Worm (Caenorhabditis elegans) whole organism, young adult: ENCODE data around the gene Y45F10C.2.

Experiments
- B0336.3 ChIP-seq: fragments of 200-800 bp; sonication (Bioruptor generic); IDR thresholded peaks from 2 replicates; pipeline ENCODE4 v1.3.6; 2022; ENCODE audit warnings: missing genetic modification characterization, missing compliant biosample characterization
- F10E7.11 ChIP-seq: sonication (generic microtip); optimal IDR thresholded peaks from 2 replicates; lab custom pipeline; 2017; ENCODE audit warnings: mild to moderate bottlenecking, missing genetic modification characterization, moderate library complexity, missing compliant biosample characterization
- F22D6.2 ChIP-seq: sonication (generic microtip); optimal IDR thresholded peaks from 2 replicates; lab custom pipeline; 2016; ENCODE audit warnings: mild to moderate bottlenecking, missing genetic modification characterization, missing compliant biosample characterization
- F23B12.7 ChIP-seq: sonication (generic microtip); optimal IDR thresholded peaks from 2 replicates; lab custom pipeline; 2017; ENCODE audit warnings: missing genetic modification characterization, mild to moderate bottlenecking, missing compliant biosample characterization, antibody characterized with exemption, moderate library complexity; ENCODE audit not compliant: insufficient read depth
- F37B4.10 ChIP-seq: fragments of 200-800 bp; sonication (Bioruptor generic); IDR thresholded peaks from 2 replicates; pipeline ENCODE4 v1.3.6; 2022; ENCODE audit warnings: missing genetic modification characterization, missing compliant biosample characterization
- F52B5.7 ChIP-seq: sonication (generic microtip); optimal IDR thresholded peaks from 2 replicates; lab custom pipeline; 2016; ENCODE audit warnings: mild to moderate bottlenecking, missing genetic modification characterization, missing compliant biosample characterization
- K12H6.12 ChIP-seq: fragments of 200-800 bp; sonication (Bioruptor generic); optimal IDR thresholded peaks from 2 replicates; lab custom pipeline; 2018; ENCODE audit warnings: mild to moderate bottlenecking, missing genetic modification characterization, missing compliant biosample characterization
- T26A5.8 ChIP-seq: sonication (generic microtip); optimal IDR thresholded peaks from 2 replicates; lab custom pipeline; 2016; ENCODE audit warnings: missing genetic modification characterization, missing compliant biosample characterization
- Y53F4B.3 ChIP-seq: fragments of 200-800 bp; sonication (Bioruptor generic); IDR thresholded peaks from 2 replicates; pipeline ENCODE4 v1.3.6; 2022; ENCODE audit warnings: missing genetic modification reagents, missing genetic modification characterization, missing compliant biosample characterization
- Y53G8AR.9 ChIP-seq: fragments of 200-800 bp; sonication (Bioruptor generic); conservative IDR thresholded peaks from 2 replicates; pipeline ENCODE4 v1.3.6; 2022; ENCODE audit warnings: missing genetic modification reagents, missing genetic modification characterization, missing compliant biosample characterization
- Y56A3A.18 ChIP-seq: fragments of 200-800 bp; sonication (Bioruptor generic); IDR thresholded peaks from 2 replicates; pipeline ENCODE4 v1.3.6; 2022; ENCODE audit warnings: missing genetic modification reagents, missing genetic modification characterization, missing compliant biosample characterization
- athp-1 ChIP-seq: sonication (generic microtip); optimal IDR thresholded peaks from 2 replicates; lab custom pipeline; 2017; ENCODE audit warnings: mild to moderate bottlenecking, missing genetic modification characterization, missing compliant biosample characterization
- attf-3 ChIP-seq: fragments of 200-800 bp; sonication (Bioruptor generic); conservative IDR thresholded peaks from 2 replicates; pipeline ENCODE4 v1.3.6; 2022; ENCODE audit warnings: missing genetic modification reagents, missing genetic modification characterization, missing compliant biosample characterization
- attf-6 ChIP-seq: fragments of 200-800 bp; sonication (Bioruptor generic); IDR thresholded peaks from 2 replicates; pipeline ENCODE4 v1.3.6; 2022; ENCODE audit warnings: missing genetic modification reagents, missing genetic modification characterization, missing compliant biosample characterization
- ceh-100 ChIP-seq: fragments of 200-800 bp; sonication (Bioruptor generic); IDR thresholded peaks from 2 replicates; pipeline ENCODE4 v1.3.6; 2022; ENCODE audit warnings: missing genetic modification reagents, missing genetic modification characterization, missing compliant biosample characterization
- ceh-91 ChIP-seq: fragments of 200-800 bp; sonication (Bioruptor generic); IDR thresholded peaks from 2 replicates; pipeline ENCODE4 v1.3.6; 2022; ENCODE audit warnings: missing genetic modification reagents, missing genetic modification characterization, missing compliant biosample characterization
- die-1 ChIP-seq: sonication (generic microtip); optimal IDR thresholded peaks from 2 replicates; lab custom pipeline; 2016; ENCODE audit warnings: missing genotype, mild to moderate bottlenecking, missing genetic modification characterization, missing compliant biosample characterization
- dox-1 ChIP-seq: fragments of 200-800 bp; sonication (Bioruptor generic); IDR thresholded peaks from 2 replicates; pipeline ENCODE4 v1.3.6; 2022; ENCODE audit warnings: missing genetic modification reagents, missing genetic modification characterization, missing compliant biosample characterization
- egl-18 ChIP-seq: fragments of 200-800 bp; sonication (Bioruptor generic); IDR thresholded peaks from 2 replicates; pipeline ENCODE4 v1.3.6; 2022; ENCODE audit warnings: missing genetic modification reagents, missing genetic modification characterization, missing compliant biosample characterization
- ekl-4 ChIP-seq: fragments of 200-800 bp; sonication (Bioruptor generic); IDR thresholded peaks from 2 replicates; pipeline ENCODE4 v1.3.6; 2022; ENCODE audit warnings: missing genetic modification reagents, missing genetic modification characterization, missing compliant biosample characterization
- hrde-1 ChIP-seq: sonication (generic microtip); optimal IDR thresholded peaks from 2 replicates; lab custom pipeline; 2016; ENCODE audit warnings: missing genetic modification characterization, mild to moderate bottlenecking, missing compliant biosample characterization, moderate library complexity, missing genotype, missing genetic modification reagents, borderline replicate concordance
- lin-35 ChIP-seq, 3 experiments: fragments of 150-350 bp in 2 of 3; sonication (generic microtip) in 1 of 3; optimal IDR thresholded peaks; 2 replicates each; lab custom pipeline; 2014 to 2018; ENCODE audit warnings: missing biosample characterization in 3 of 3, missing genetic modification characterization in 3 of 3, missing genetic modification reagents in 3 of 3
- lin-54 ChIP-seq: fragments of 200-800 bp; sonication (Bioruptor generic); optimal IDR thresholded peaks from 2 replicates; lab custom pipeline; 2018; ENCODE audit warnings: mild to moderate bottlenecking, missing genetic modification characterization, missing compliant biosample characterization
- lsl-1 ChIP-seq: fragments of 200-800 bp; sonication (Bioruptor generic); optimal IDR thresholded peaks from 2 replicates; lab custom pipeline; 2018; ENCODE audit warnings: mild to moderate bottlenecking, missing genetic modification characterization, moderate library complexity, missing compliant biosample characterization
- madf-3 ChIP-seq: fragments of 200-800 bp; sonication (Bioruptor generic); IDR thresholded peaks from 2 replicates; pipeline ENCODE4 v1.3.6; 2022; ENCODE audit warnings: missing genetic modification reagents, missing genetic modification characterization, missing compliant biosample characterization
- madf-6 ChIP-seq: fragments of 200-800 bp; sonication (Bioruptor generic); IDR thresholded peaks from 2 replicates; pipeline ENCODE4 v1.3.6; 2022; ENCODE audit warnings: missing genetic modification reagents, missing genetic modification characterization, missing compliant biosample characterization
- nfya-2 ChIP-seq: fragments of 200-800 bp; sonication (Bioruptor generic); IDR thresholded peaks from 2 replicates; pipeline ENCODE4 v1.3.6; 2022; ENCODE audit warnings: missing genetic modification reagents, missing genetic modification characterization, missing compliant biosample characterization
- nhr-120 ChIP-seq: fragments of 200-800 bp; sonication (Bioruptor generic); IDR thresholded peaks from 2 replicates; pipeline ENCODE4 v1.3.6; 2022; ENCODE audit warnings: missing genetic modification characterization, missing compliant biosample characterization
- rec-8 ChIP-seq, 2 experiments: sonication (generic microtip); optimal IDR thresholded peaks; 2 replicates each; lab custom pipeline; 2016; ENCODE audit warnings: mild to moderate bottlenecking in 2 of 2, missing genetic modification characterization in 2 of 2, missing genetic modification reagents in 2 of 2, missing genotype in 2 of 2, missing biosample characterization in 1 of 2, missing compliant biosample characterization in 1 of 2, moderate library complexity in 1 of 2
- rpc-1 ChIP-seq, 2 experiments: fragments of 150-350 bp in 1 of 2; sonication (generic microtip) in 1 of 2; optimal IDR thresholded peaks; 2 replicates each; lab custom pipeline; 2014 to 2018; ENCODE audit warnings: missing biosample characterization in 1 of 2, missing genetic modification characterization in 1 of 2, missing genetic modification reagents in 1 of 2, missing genotype in 1 of 2
- sea-2 ChIP-seq: fragments of 200-800 bp; sonication (Bioruptor generic); IDR thresholded peaks from 2 replicates; pipeline ENCODE4 v1.3.6; 2022; ENCODE audit warnings: missing genetic modification characterization, missing compliant biosample characterization
- snpc-3.4 ChIP-seq: sonication (generic microtip); optimal IDR thresholded peaks from 2 replicates; lab custom pipeline; 2017; ENCODE audit warnings: missing genetic modification characterization, mild to moderate bottlenecking, missing compliant biosample characterization, antibody characterized with exemption, moderate library complexity, missing genotype, missing genetic modification reagents
- snpc-4 ChIP-seq, 5 experiments: fragments of 150-350 bp in 1 of 5; sonication (generic microtip) in 4 of 5; optimal IDR thresholded peaks; 2 replicates each; lab custom pipeline; 2014 to 2018; ENCODE audit warnings: missing genetic modification characterization in 5 of 5, missing biosample characterization in 3 of 5, antibody characterized with exemption in 2 of 5, mild to moderate bottlenecking in 2 of 5, missing compliant biosample characterization in 2 of 5, missing genotype in 2 of 5, moderate library complexity in 2 of 5, missing genetic modification reagents in 1 of 5
- sptf-2 ChIP-seq: fragments of 200-800 bp; sonication (Bioruptor generic); optimal IDR thresholded peaks from 2 replicates; lab custom pipeline; 2018; ENCODE audit warnings: mild to moderate bottlenecking, missing genetic modification characterization, missing compliant biosample characterization
- unc-62 ChIP-seq: fragments of 150-350 bp; optimal IDR thresholded peaks from 2 replicates; lab custom pipeline; 2014; ENCODE audit warnings: missing biosample characterization, missing genetic modification reagents, missing genetic modification characterization
- ztf-26 ChIP-seq: sonication (generic microtip); optimal IDR thresholded peaks from 2 replicates; lab custom pipeline; 2017; ENCODE audit warnings: missing genetic modification characterization, missing compliant biosample characterization
- ztf-6 ChIP-seq: fragments of 200-800 bp; sonication (Bioruptor generic); IDR thresholded peaks from 2 replicates; pipeline ENCODE4 v1.3.6; 2022; ENCODE audit warnings: missing genetic modification reagents, missing genetic modification characterization, missing compliant biosample characterization

Y45F10C.2 gene

ce11 chrIV:13701472-13701871 is 39.0 kb upstream of the Y45F10C.2 start (continued):
- TF ChIP-seq snpc-3.4 (tag; lab: Kevin White, UChicago) (peak; percentile 60), lsl-1 (peak; percentile 30), ceh-91 (GFP tag; lab: Robert Waterston, UW) (no peak), madf-3 (GFP tag; lab: Robert Waterston, UW) (no peak), T26A5.8 (no peak), F52B5.7 (tag; lab: Kevin White, UChicago) (peak; percentile 47), Y56A3A.18 (GFP tag; lab: Robert Waterston, UW) (0 out of 2 replicates have a peak, but pooled peaks have one; percentile 14), madf-6 (GFP tag; lab: Robert Waterston, UW) (peak; percentile 51; the same call in 1 of the 2 replicates), lin-54 (GFP tag; lab: Kevin White, UChicago) (peak; percentile 26), athp-1 (tag; lab: Kevin White, UChicago) (peak; percentile 80), rpc-1 (optimal IDR thresholded peaks at IDR 0.05; lab: Kevin White, UChicago) (peak; percentile 79), rpc-1 (tag; optimal IDR thresholded peaks at IDR 0.05; lab: Kevin White, UChicago) (peak; percentile 96), ekl-4 (GFP tag; lab: Robert Waterston, UW) (no peak), rec-8 (tag; optimal IDR thresholded peaks at IDR 0.05; lab: Kevin White, UChicago) (peak; percentile 33 to 66), F23B12.7 (peak; percentile 34), Y53F4B.3 (0 out of 2 replicates have a peak, but pooled peaks have one; percentile 7), die-1 (peak; percentile 76)

ce11 chrIV:13700847-13701246 is 38.4 kb upstream of the Y45F10C.2 start:
- TF ChIP-seq F37B4.10 (no peak), unc-62 (no peak), nfya-2 (GFP tag; lab: Robert Waterston, UW) (no peak), Y53G8AR.9 (GFP tag; lab: Robert Waterston, UW) (no peak), snpc-4 (GFP tag; optimal IDR thresholded peaks at IDR 0.05; lab: Kevin White, UChicago) (no peak), snpc-4 (tag; optimal IDR thresholded peaks at IDR 0.05; lab: Kevin White, UChicago) (peak in 1 of 4 experiments; percentile 56), F22D6.2 (tag; lab: Kevin White, UChicago) (no peak), Y53F4B.3 (no peak)

ce11 chrIV:13699384-13699788 is 36.9 kb upstream of the Y45F10C.2 start:
- TF ChIP-seq B0336.3 (GFP tag; lab: Robert Waterston, UW), result no peak
- TF ChIP-seq sptf-2 (GFP tag; lab: Kevin White, UChicago), result no peak
- no peak for TF ChIP-seq hrde-1
- TF ChIP-seq unc-62, result peak; percentile 28
- TF ChIP-seq K12H6.12, result peak; percentile 15
- TF ChIP-seq attf-3 (GFP tag; lab: Robert Waterston, UW), result no peak

- no peak for TF ChIP-seq attf-6 (GFP tag; lab: Robert Waterston, UW)
- no peak for TF ChIP-seq nhr-120
- no peak for TF ChIP-seq ztf-6 (GFP tag; lab: Robert Waterston, UW)
- no peak for TF ChIP-seq lin-54 (GFP tag; lab: Kevin White, UChicago)
- no peak for TF ChIP-seq dox-1 (GFP tag; lab: Robert Waterston, UW)
- no peak for TF ChIP-seq ztf-26 (tag; lab: Kevin White, UChicago)
- TF ChIP-seq F10E7.11 (tag; lab: Kevin White, UChicago), result no peak
- no peak for TF ChIP-seq ceh-100 (GFP tag; lab: Robert Waterston, UW)
- no peak for TF ChIP-seq lin-35 (GFP tag; optimal IDR thresholded peaks at IDR 0.05; lab: Kevin White, UChicago)
- no peak for TF ChIP-seq sea-2
- no peak for TF ChIP-seq egl-18 (GFP tag; lab: Robert Waterston, UW)
Observed at ce11 chrIV:13698603-13699002, 36.1 kb upstream of the Y45F10C.2 start, which contains the start of gene T23G4.127. Gene T23G4.127 (minus strand): TSS chrIV:13698703.
